Worm (Caenorhabditis elegans): Measurements from ENCODE around the gene rpt-4.

The rpt-4 gene

DNA sequence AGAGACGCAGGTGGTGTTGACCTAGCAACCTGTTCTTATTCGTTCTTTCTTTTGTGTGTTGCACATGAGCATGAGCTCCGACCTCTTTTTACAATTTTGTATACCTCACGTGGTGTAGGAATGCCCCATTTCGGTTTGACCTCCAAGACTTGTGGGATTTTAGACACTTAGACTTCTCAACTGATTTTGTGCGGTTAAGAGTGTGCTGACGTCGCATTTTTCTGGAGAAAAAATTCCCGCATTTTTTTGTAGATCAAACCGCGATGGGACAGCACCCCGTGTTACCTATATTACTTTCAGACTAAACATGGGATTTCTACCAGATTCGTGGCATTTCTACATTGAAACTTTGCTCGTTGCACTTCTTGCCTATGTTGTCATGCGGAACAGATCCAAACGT is 5.3 kb upstream of the rpt-4 start, which contains the start of gene sptl-1:
Gene sptl-1 (plus strand): TSS at position 301 of the 400 bp plus-strand sequence.
- TF ChIP-seq nhr-10 (tag; optimal IDR thresholded peaks at IDR 0.05): no peak
- no peak for TF ChIP-seq unc-39 (tag; optimal IDR thresholded peaks at IDR 0.05)
- TF ChIP-seq peb-1 (tag; optimal IDR thresholded peaks at IDR 0.05): no peak
- TF ChIP-seq mdl-1 (tag; optimal IDR thresholded peaks at IDR 0.05): no peak
- TF ChIP-seq egl-27 (tag; optimal IDR thresholded peaks at IDR 0.05): no peak
- TF ChIP-seq nhr-6 (tag; optimal IDR thresholded peaks at IDR 0.05): no peak
- TF ChIP-seq gmeb-1 (tag; optimal IDR thresholded peaks at IDR 0.05): no peak
- TF ChIP-seq nhr-21 (tag; optimal IDR thresholded peaks at IDR 0.05): no peak
- TF ChIP-seq unc-55 (GFP tag; optimal IDR thresholded peaks at IDR 0.05): no peak
- no peak for TF ChIP-seq skn-1 (tag; optimal IDR thresholded peaks at IDR 0.05)
- no peak for TF ChIP-seq ztf-11 (tag; optimal IDR thresholded peaks at IDR 0.05)
- no peak for TF ChIP-seq nhr-77 (tag; optimal IDR thresholded peaks at IDR 0.05)
- no peak for TF ChIP-seq fos-1 (tag; optimal IDR thresholded peaks at IDR 0.05)
- no peak for TF ChIP-seq lsy-2 (tag; optimal IDR thresholded peaks at IDR 0.05)
- no peak for TF ChIP-seq sem-4 (tag; optimal IDR thresholded peaks at IDR 0.05)

DNA sequence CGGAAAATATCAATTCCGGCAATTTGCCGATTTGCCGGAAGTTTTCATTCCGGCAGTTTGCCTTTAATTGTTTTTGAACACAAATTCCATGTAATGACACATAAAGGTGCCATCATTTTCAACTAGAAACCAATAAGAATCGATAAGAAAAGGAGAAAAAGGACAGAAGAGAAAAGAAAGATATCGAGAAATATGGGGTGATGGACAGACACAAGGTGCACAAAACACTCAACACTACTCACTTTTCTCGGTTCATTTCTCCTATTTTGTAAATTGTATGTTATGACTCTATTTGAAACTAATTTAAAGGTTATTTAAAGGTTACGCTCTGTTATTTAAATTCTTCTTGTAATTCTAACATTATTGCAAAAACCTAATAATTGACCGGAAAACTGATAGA is 4.8 kb upstream of the rpt-4 start:
- TF ChIP-seq nhr-237 (tag; optimal IDR thresholded peaks at IDR 0.05) (no peak), sem-4 (tag; optimal IDR thresholded peaks at IDR 0.05) (no peak), crh-2 (tag; optimal IDR thresholded peaks at IDR 0.05) (peak; percentile 11), nhr-129 (tag; optimal IDR thresholded peaks at IDR 0.05) (no peak), ztf-11 (tag; optimal IDR thresholded peaks at IDR 0.05) (no peak), lin-39 (tag; optimal IDR thresholded peaks at IDR 0.05) (no peak), fos-1 (tag; optimal IDR thresholded peaks at IDR 0.05) (peak; percentile 74), nhr-6 (tag; optimal IDR thresholded peaks at IDR 0.05) (no peak), sma-3 (GFP tag; optimal IDR thresholded peaks at IDR 0.05) (no peak), elt-1 (tag; optimal IDR thresholded peaks at IDR 0.05) (no peak), ceh-16 (tag; optimal IDR thresholded peaks at IDR 0.05) (no peak), dmd-4 (tag; optimal IDR thresholded peaks at IDR 0.05) (no peak), ama-1 (optimal IDR thresholded peaks at IDR 0.05) (no peak), egl-27 (tag; optimal IDR thresholded peaks at IDR 0.05) (no peak), lin-13 (GFP tag; optimal IDR thresholded peaks at IDR 0.05) (peak; percentile 10), aly-2 (tag; optimal IDR thresholded peaks at IDR 0.05) (no peak), R02D3.7 (tag; optimal IDR thresholded peaks at IDR 0.05) (no peak)

ce11 chrII:47280-47679 is 1.3 kb upstream of the rpt-4 start, which contains the start of gene C23H3.5:
Gene C23H3.5, plus strand, starts transcription at chrII:47580.
- TF ChIP-seq ZK546.5 (tag; optimal IDR thresholded peaks at IDR 0.05) (no peak), aly-2 (tag; optimal IDR thresholded peaks at IDR 0.05) (no peak), C34F6.9 (tag; optimal IDR thresholded peaks at IDR 0.05) (no peak), alr-1 (tag; optimal IDR thresholded peaks at IDR 0.05) (no peak), nhr-6 (tag; optimal IDR thresholded peaks at IDR 0.05) (no peak)

DNA sequence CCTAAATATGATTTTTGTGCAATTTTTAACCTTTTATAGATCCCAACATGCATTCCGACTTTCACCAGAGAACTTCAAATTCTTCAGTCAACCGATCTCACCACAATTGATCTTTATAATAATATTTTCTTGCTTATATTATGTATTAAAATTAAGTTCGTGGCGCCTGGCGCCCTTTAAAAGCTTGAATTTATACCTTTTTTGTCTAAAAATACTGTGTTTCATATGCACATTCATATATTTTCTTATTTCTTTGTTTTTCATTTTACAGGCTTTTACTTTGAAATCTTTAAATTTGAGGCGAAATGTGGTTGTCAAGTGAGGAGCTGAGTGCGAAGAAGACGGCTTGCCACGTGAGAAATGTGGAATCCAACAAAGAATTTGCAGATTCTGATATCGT is 1.3 kb downstream of the rpt-4 start, which contains the start of gene rpoa-49:
Gene rpoa-49 (plus strand): TSS at position 301 of the 400 bp plus-strand sequence.
- TF ChIP-seq aly-2 (tag; optimal IDR thresholded peaks at IDR 0.05) (no peak), lsy-2 (tag; optimal IDR thresholded peaks at IDR 0.05) (no peak), sma-9 (GFP tag; optimal IDR thresholded peaks at IDR 0.05) (no peak), sma-9 (tag; optimal IDR thresholded peaks at IDR 0.05) (no peak), ztf-11 (tag; optimal IDR thresholded peaks at IDR 0.05) (no peak), gmeb-1 (tag; optimal IDR thresholded peaks at IDR 0.05) (no peak), F13H6.1 (tag; optimal IDR thresholded peaks at IDR 0.05) (no peak), unc-62 (GFP tag; optimal IDR thresholded peaks at IDR 0.05) (no peak), ZK546.5 (tag; optimal IDR thresholded peaks at IDR 0.05) (no peak), C34F6.9 (tag; optimal IDR thresholded peaks at IDR 0.05) (no peak), lin-11 (tag; optimal IDR thresholded peaks at IDR 0.05) (no peak), nhr-237 (tag; optimal IDR thresholded peaks at IDR 0.05) (no peak), ztf-4 (tag; optimal IDR thresholded peaks at IDR 0.05) (no peak), nhr-23 (tag; optimal IDR thresholded peaks at IDR 0.05) (no peak)

ce11 chrII:43640-44039 is 2.4 kb downstream of the rpt-4 start, which contains the start of gene nfyc-1:
Gene nfyc-1, plus strand, starts transcription at chrII:43907.
- peak; percentile 41 for TF ChIP-seq nhr-25 (tag; optimal IDR thresholded peaks at IDR 0.05)
- TF ChIP-seq skn-1 (tag; optimal IDR thresholded peaks at IDR 0.05): peak; percentile 98
- TF ChIP-seq nhr-129 (tag; optimal IDR thresholded peaks at IDR 0.05): peak; percentile 60
- TF ChIP-seq sma-9 (GFP tag; optimal IDR thresholded peaks at IDR 0.05): peak; percentile 43
- no peak for TF ChIP-seq sma-9 (tag; optimal IDR thresholded peaks at IDR 0.05)
- peak; percentile 25 for TF ChIP-seq sma-3 (GFP tag; optimal IDR thresholded peaks at IDR 0.05)
- peak; percentile 57 for TF ChIP-seq fos-1 (tag; optimal IDR thresholded peaks at IDR 0.05)
- TF ChIP-seq gmeb-1 (tag; optimal IDR thresholded peaks at IDR 0.05): peak; percentile 48
- peak; percentile 68 for TF ChIP-seq lin-11 (tag; optimal IDR thresholded peaks at IDR 0.05)
- TF ChIP-seq crh-2 (tag; optimal IDR thresholded peaks at IDR 0.05): peak; percentile 77
- TF ChIP-seq mdl-1 (tag; optimal IDR thresholded peaks at IDR 0.05): no peak
- peak; percentile 23 for TF ChIP-seq F13H6.1 (tag; optimal IDR thresholded peaks at IDR 0.05)
- TF ChIP-seq nhr-11 (tag; optimal IDR thresholded peaks at IDR 0.05): no peak
- peak; percentile 87 for TF ChIP-seq C34F6.9 (tag; optimal IDR thresholded peaks at IDR 0.05)
- TF ChIP-seq lsy-2 (tag; optimal IDR thresholded peaks at IDR 0.05): peak in 1 of 2 experiments; percentile 82
- TF ChIP-seq ztf-4 (tag; optimal IDR thresholded peaks at IDR 0.05): peak; percentile 24
- TF ChIP-seq lin-13 (GFP tag; optimal IDR thresholded peaks at IDR 0.05): peak; percentile 68
- TF ChIP-seq ama-1 (optimal IDR thresholded peaks at IDR 0.05): no peak
- TF ChIP-seq unc-55 (GFP tag; optimal IDR thresholded peaks at IDR 0.05): peak; percentile 81
- TF ChIP-seq nhr-6 (tag; optimal IDR thresholded peaks at IDR 0.05): no peak
- no peak for TF ChIP-seq nhr-12 (tag; optimal IDR thresholded peaks at IDR 0.05)
- TF ChIP-seq nhr-21 (tag; optimal IDR thresholded peaks at IDR 0.05): no peak
- peak; percentile 26 for TF ChIP-seq blmp-1 (tag; optimal IDR thresholded peaks at IDR 0.05; ENCODE audit: insufficient read depth)

All from whole organism, L2 larva.